Worm (Caenorhabditis elegans) whole organism, L1 larva: ENCODE measurements around the gene F22B7.9.

Experiments
- C04F5.9 ChIP-seq: sonication (generic microtip); optimal IDR thresholded peaks from 2 replicates; lab custom pipeline; 2016; ENCODE audit warnings: missing genetic modification characterization, missing compliant biosample characterization
- C16A3.4 ChIP-seq: fragments of 150-350 bp; optimal IDR thresholded peaks from 2 replicates; lab custom pipeline; 2014; ENCODE audit warnings: missing biosample characterization, missing genetic modification characterization
- F16B12.6 ChIP-seq: fragments of 150-350 bp; optimal IDR thresholded peaks from 2 replicates; lab custom pipeline; 2014; ENCODE audit warnings: missing biosample characterization, missing genetic modification characterization
- Y116A8C.19 ChIP-seq: sonication (generic microtip); optimal IDR thresholded peaks from 2 replicates; lab custom pipeline; 2016; ENCODE audit warnings: missing compliant biosample characterization, missing genetic modification characterization, borderline replicate concordance
- aha-1 ChIP-seq: fragments of 150-350 bp; optimal IDR thresholded peaks from 2 replicates; lab custom pipeline; 2014; ENCODE audit warnings: missing biosample characterization, missing genetic modification characterization
- alr-1 ChIP-seq: fragments of 200-800 bp; sonication (Bioruptor generic); optimal IDR thresholded peaks from 2 replicates; lab custom pipeline; 2018; ENCODE audit warnings: borderline replicate concordance, mild to moderate bottlenecking, missing genetic modification characterization, missing compliant biosample characterization
- aly-2 ChIP-seq: fragments of 150-350 bp; optimal IDR thresholded peaks from 2 replicates; lab custom pipeline; 2014; ENCODE audit warnings: missing biosample characterization, missing genetic modification characterization
- blmp-1 ChIP-seq: fragments of 150-350 bp; optimal IDR thresholded peaks from 2 replicates; lab custom pipeline; 2014; ENCODE audit warnings: missing biosample characterization, missing genetic modification characterization
- ceh-8 ChIP-seq: fragments of 200-800 bp; sonication (Bioruptor generic); optimal IDR thresholded peaks from 2 replicates; lab custom pipeline; 2018; ENCODE audit warnings: mild to moderate bottlenecking, missing genetic modification characterization, moderate library complexity, missing compliant biosample characterization
- ceh-82 ChIP-seq, 3 experiments: fragments of 150-350 bp in 1 of 3; sonication (generic microtip) in 2 of 3; optimal IDR thresholded peaks; 2 replicates each; lab custom pipeline; 2014 to 2017; ENCODE audit warnings: missing biosample characterization in 3 of 3, missing genetic modification characterization in 3 of 3
- ceh-90 ChIP-seq: sonication (generic microtip); optimal IDR thresholded peaks from 2 replicates; lab custom pipeline; 2016; ENCODE audit warnings: missing genetic modification characterization, missing compliant biosample characterization
- ces-1 ChIP-seq: fragments of 150-350 bp; optimal IDR thresholded peaks from 2 replicates; lab custom pipeline; 2014; ENCODE audit warnings: missing biosample characterization, missing genetic modification reagents, missing genetic modification characterization
- dpl-1 ChIP-seq, 3 experiments: fragments of 150-350 bp in 2 of 3; sonication (generic microtip) in 1 of 3; optimal IDR thresholded peaks; 2 replicates each; lab custom pipeline; 2014 to 2017; ENCODE audit warnings: missing biosample characterization in 3 of 3, missing genetic modification characterization in 3 of 3, missing genetic modification reagents in 3 of 3
- efl-1 ChIP-seq, 4 experiments: fragments of 150-350 bp; optimal IDR thresholded peaks in 3 of 4; peaks in 1 of 4; 1 replicate in 1 of 4; 2 replicates in 3 of 4; lab custom pipeline; 2014; ENCODE audit warnings: missing biosample characterization in 2 of 4, missing genetic modification characterization in 2 of 4, missing genetic modification reagents in 2 of 4
- efl-3 ChIP-seq: fragments of 200-800 bp; sonication (Bioruptor generic); optimal IDR thresholded peaks from 2 replicates; lab custom pipeline; 2018; ENCODE audit warnings: mild to moderate bottlenecking, missing genetic modification characterization, missing compliant biosample characterization
- egl-13 ChIP-seq: sonication (generic microtip); optimal IDR thresholded peaks from 2 replicates; lab custom pipeline; 2016; ENCODE audit warnings: missing genotype, missing genetic modification reagents, missing genetic modification characterization, missing compliant biosample characterization
- elt-3 ChIP-seq, 6 experiments: fragments of 150-350 bp in 1 of 6; sonication (generic microtip); optimal IDR thresholded peaks; 2 replicates each; lab custom pipeline; 2017 to 2018; ENCODE audit warnings: missing biosample characterization in 6 of 6, missing genetic modification characterization in 6 of 6, inconsistent platforms in 1 of 6
- ets-5 ChIP-seq: fragments of 200-800 bp; sonication (Bioruptor generic); IDR thresholded peaks from 2 replicates; pipeline ENCODE4 v1.3.6; 2022; ENCODE audit warnings: missing genetic modification characterization, missing compliant biosample characterization
- fkh-8 ChIP-seq: sonication (generic microtip); optimal IDR thresholded peaks from 2 replicates; lab custom pipeline; 2016; ENCODE audit warnings: mild to moderate bottlenecking, missing genetic modification characterization, missing compliant biosample characterization
- fos-1 ChIP-seq: fragments of 150-350 bp; optimal IDR thresholded peaks from 2 replicates; lab custom pipeline; 2014; ENCODE audit warnings: missing biosample characterization, missing genetic modification characterization
- hlh-17 ChIP-seq: fragments of 200-800 bp; sonication (Bioruptor generic); optimal IDR thresholded peaks from 2 replicates; lab custom pipeline; 2018; ENCODE audit warnings: missing genetic modification characterization, mild to moderate bottlenecking, missing compliant biosample characterization, moderate library complexity, borderline replicate concordance
- isw-1 ChIP-seq: fragments of 200-800 bp; sonication (Bioruptor generic); IDR thresholded peaks from 2 replicates; pipeline ENCODE4 v1.3.6; 2022; ENCODE audit warnings: missing genetic modification characterization, missing compliant biosample characterization
- lin-13 ChIP-seq: fragments of 150-350 bp; optimal IDR thresholded peaks from 2 replicates; lab custom pipeline; 2014; ENCODE audit warnings: missing biosample characterization, missing genetic modification reagents, missing genetic modification characterization
- lin-14 ChIP-seq: fragments of 200-800 bp; sonication (Bioruptor generic); optimal IDR thresholded peaks from 2 replicates; lab custom pipeline; 2018; ENCODE audit warnings: mild to moderate bottlenecking, missing genetic modification characterization, moderate library complexity, missing compliant biosample characterization
- lin-15B ChIP-seq: fragments of 150-350 bp; sonication (generic microtip); optimal IDR thresholded peaks from 3 replicates; lab custom pipeline; 2014; ENCODE audit warnings: missing biosample characterization, missing genetic modification characterization
- lin-35 ChIP-seq, 2 experiments: fragments of 150-350 bp; optimal IDR thresholded peaks; 2 replicates each; lab custom pipeline; 2014; ENCODE audit warnings: missing biosample characterization in 2 of 2, missing genetic modification characterization in 2 of 2, missing genetic modification reagents in 2 of 2
- lir-3 ChIP-seq: sonication (generic microtip); optimal IDR thresholded peaks from 2 replicates; lab custom pipeline; 2016; ENCODE audit warnings: mild to moderate bottlenecking, missing genetic modification characterization, moderate library complexity, missing compliant biosample characterization; ENCODE audit not compliant: poor library complexity
- lsy-2 ChIP-seq, 2 experiments: fragments of 150-350 bp; optimal IDR thresholded peaks; 2 replicates each; lab custom pipeline; 2014; ENCODE audit warnings: missing biosample characterization in 2 of 2, missing genetic modification characterization in 2 of 2
- mef-2 ChIP-seq: fragments of 150-350 bp; optimal IDR thresholded peaks from 2 replicates; lab custom pipeline; 2014; ENCODE audit warnings: missing biosample characterization, missing genetic modification characterization
- nhr-12 ChIP-seq: sonication (generic microtip); optimal IDR thresholded peaks from 2 replicates; lab custom pipeline; 2017; ENCODE audit warnings: missing biosample characterization, missing genetic modification characterization
- nhr-19 ChIP-seq: fragments of 200-800 bp; sonication (Bioruptor generic); conservative IDR thresholded peaks from 2 replicates; pipeline ENCODE4 v1.3.6; 2022; ENCODE audit warnings: missing genetic modification characterization, missing compliant biosample characterization
- nhr-20 ChIP-seq: sonication (generic microtip); optimal IDR thresholded peaks from 2 replicates; lab custom pipeline; 2016; ENCODE audit warnings: mild to moderate bottlenecking, missing genetic modification characterization, missing compliant biosample characterization
- nhr-28 ChIP-seq: fragments of 150-350 bp; optimal IDR thresholded peaks from 2 replicates; lab custom pipeline; 2014; ENCODE audit warnings: missing biosample characterization, missing genetic modification characterization
- nhr-71 ChIP-seq: sonication (generic microtip); optimal IDR thresholded peaks from 2 replicates; lab custom pipeline; 2016; ENCODE audit warnings: mild to moderate bottlenecking, missing genetic modification characterization, moderate library complexity, missing compliant biosample characterization
- nhr-77 ChIP-seq: fragments of 150-350 bp; optimal IDR thresholded peaks from 2 replicates; lab custom pipeline; 2014; ENCODE audit warnings: missing biosample characterization, missing genetic modification characterization
- nhr-85 ChIP-seq: sonication (generic microtip); peaks from one replicate; lab custom pipeline; 2016; ENCODE audit warnings: missing genetic modification characterization, inconsistent platforms, missing compliant biosample characterization
- nhr-90 ChIP-seq: sonication (generic microtip); optimal IDR thresholded peaks from 2 replicates; lab custom pipeline; 2016; ENCODE audit warnings: mild to moderate bottlenecking, missing genetic modification characterization, missing compliant biosample characterization; ENCODE audit not compliant: poor library complexity
- pax-3 ChIP-seq: fragments of 200-800 bp; sonication (Bioruptor generic); optimal IDR thresholded peaks from 2 replicates; lab custom pipeline; 2018; ENCODE audit warnings: mild to moderate bottlenecking, missing genetic modification characterization, moderate library complexity, missing compliant biosample characterization
- pqm-1 ChIP-seq: sonication (generic microtip); optimal IDR thresholded peaks from 3 replicates; lab custom pipeline; 2017; ENCODE audit warnings: missing biosample characterization, missing genetic modification characterization
- rnt-1 ChIP-seq: sonication (generic microtip); optimal IDR thresholded peaks from 2 replicates; lab custom pipeline; 2016; ENCODE audit warnings: mild to moderate bottlenecking, missing genetic modification characterization, moderate library complexity, missing compliant biosample characterization
- skn-1 ChIP-seq: fragments of 150-350 bp; optimal IDR thresholded peaks from 2 replicates; lab custom pipeline; 2014; ENCODE audit warnings: missing biosample characterization, missing genetic modification characterization
- snu-23 ChIP-seq: sonication (generic microtip); optimal IDR thresholded peaks from 2 replicates; lab custom pipeline; 2016; ENCODE audit warnings: missing genetic modification characterization, missing compliant biosample characterization
- swsn-7 ChIP-seq: sonication (generic microtip); optimal IDR thresholded peaks from 2 replicates; lab custom pipeline; 2016; ENCODE audit warnings: missing genetic modification characterization, missing compliant biosample characterization
- unc-130 ChIP-seq: fragments of 150-350 bp; optimal IDR thresholded peaks from 2 replicates; lab custom pipeline; 2017; ENCODE audit warnings: missing biosample characterization, missing genetic modification characterization, inconsistent platforms
- unc-30 ChIP-seq: sonication (generic microtip); optimal IDR thresholded peaks from 2 replicates; lab custom pipeline; 2017; ENCODE audit warnings: missing biosample characterization, missing genetic modification characterization
- unc-86 ChIP-seq: sonication (generic microtip); optimal IDR thresholded peaks from 2 replicates; lab custom pipeline; 2016; ENCODE audit warnings: missing genetic modification characterization, missing compliant biosample characterization
- unc-98 ChIP-seq: fragments of 200-800 bp; sonication (Bioruptor generic); IDR thresholded peaks from 2 replicates; pipeline ENCODE4 v1.3.6; 2022; ENCODE audit warnings: missing genetic modification characterization, missing compliant biosample characterization
- zag-1 ChIP-seq: fragments of 150-350 bp; optimal IDR thresholded peaks from 2 replicates; lab custom pipeline; 2014; ENCODE audit warnings: missing biosample characterization, missing genetic modification characterization

Gene F22B7.9

DNA sequence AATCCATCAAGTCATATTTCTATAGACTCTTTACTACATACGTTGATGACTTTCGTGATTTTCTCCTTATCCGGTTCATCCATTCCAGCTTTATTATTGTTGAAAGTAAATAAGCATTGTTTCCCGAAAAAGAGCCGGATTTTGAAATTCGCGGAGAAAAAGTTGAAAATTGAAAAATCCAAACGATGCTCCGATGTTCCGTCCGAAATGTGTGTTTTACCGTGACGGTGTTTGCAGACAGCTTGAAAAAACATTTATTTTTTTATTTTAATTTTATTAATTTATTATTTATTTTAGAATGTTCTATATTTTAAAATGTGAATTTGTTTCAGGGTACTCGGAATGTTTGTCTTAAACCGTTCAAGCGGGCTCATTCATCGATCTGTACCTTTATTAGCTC lies 22.9 kb downstream of the F22B7.9 start, which contains the start of gene dnj-10 (continued):
- TF ChIP-seq snu-23 (GFP tag; lab: Kevin White, UChicago) (peak; percentile 76), swsn-7 (tag; lab: Kevin White, UChicago) (peak; percentile 62), pax-3 (tag; lab: Kevin White, UChicago) (no peak), zag-1 (no peak), lin-14 (GFP tag; lab: Kevin White, UChicago) (peak; percentile 84), efl-3 (GFP tag; lab: Kevin White, UChicago) (no peak), efl-1 (optimal IDR thresholded peaks at IDR 0.05; lab: Kevin White, UChicago) (peak; percentile 32 to 87), efl-1 (GFP tag; optimal IDR thresholded peaks at IDR 0.05 in 1 of 2; lab: Kevin White, UChicago) (peak; percentile 90 to 98), nhr-90 (tag; lab: Kevin White, UChicago) (peak; percentile 45), C04F5.9 (tag; lab: Kevin White, UChicago) (no peak), ces-1 (no peak), mef-2 (no peak), lin-35 (GFP tag; optimal IDR thresholded peaks at IDR 0.05; lab: Kevin White, UChicago) (peak; percentile 92 to 94), lin-13 (GFP tag; lab: Kevin White, UChicago) (no peak), F16B12.6 (tag; lab: Kevin White, UChicago) (peak; percentile 87), Y116A8C.19 (tag; lab: Kevin White, UChicago) (no peak), ets-5 (GFP tag; lab: Robert Waterston, UW) (no peak), nhr-20 (tag; lab: Kevin White, UChicago) (peak; percentile 64), lir-3 (tag; lab: Kevin White, UChicago) (no peak), unc-86 (tag; lab: Kevin White, UChicago) (peak; percentile 54), lin-15B (tag; lab: Kevin White, UChicago) (peak; percentile 86), rnt-1 (tag; lab: Kevin White, UChicago) (peak; percentile 52), nhr-85 (tag; lab: Kevin White, UChicago) (peak; percentile 73), dpl-1 (GFP tag; optimal IDR thresholded peaks at IDR 0.05; lab: Kevin White, UChicago) (peak; percentile 81 to 94 (median 87)), egl-13 (tag; lab: Kevin White, UChicago) (peak; percentile 21), nhr-12 (tag; lab: Kevin White, UChicago) (no peak), alr-1 (no peak), aha-1 (tag; lab: Kevin White, UChicago) (no peak), unc-98 (GFP tag; lab: Robert Waterston, UW) (no peak), skn-1 (tag; lab: Kevin White, UChicago) (peak; percentile 74), lsy-2 (tag; optimal IDR thresholded peaks at IDR 0.05; lab: Kevin White, UChicago) (peak; percentile 85 to 86), nhr-71 (tag; lab: Kevin White, UChicago) (peak; percentile 78), ceh-90 (tag; lab: Kevin White, UChicago) (peak; percentile 9), nhr-19 (GFP tag; lab: Robert Waterston, UW) (peak; percentile 64), isw-1 (GFP tag; lab: Robert Waterston, UW) (peak; percentile 51), hlh-17 (GFP tag; lab: Kevin White, UChicago) (no peak), ceh-8 (GFP tag; lab: Kevin White, UChicago) (no peak), elt-3 (tag; optimal IDR thresholded peaks at IDR 0.05; lab: Kevin White, UChicago) (peak in 1 of 6 experiments; percentile 31)

DNA sequence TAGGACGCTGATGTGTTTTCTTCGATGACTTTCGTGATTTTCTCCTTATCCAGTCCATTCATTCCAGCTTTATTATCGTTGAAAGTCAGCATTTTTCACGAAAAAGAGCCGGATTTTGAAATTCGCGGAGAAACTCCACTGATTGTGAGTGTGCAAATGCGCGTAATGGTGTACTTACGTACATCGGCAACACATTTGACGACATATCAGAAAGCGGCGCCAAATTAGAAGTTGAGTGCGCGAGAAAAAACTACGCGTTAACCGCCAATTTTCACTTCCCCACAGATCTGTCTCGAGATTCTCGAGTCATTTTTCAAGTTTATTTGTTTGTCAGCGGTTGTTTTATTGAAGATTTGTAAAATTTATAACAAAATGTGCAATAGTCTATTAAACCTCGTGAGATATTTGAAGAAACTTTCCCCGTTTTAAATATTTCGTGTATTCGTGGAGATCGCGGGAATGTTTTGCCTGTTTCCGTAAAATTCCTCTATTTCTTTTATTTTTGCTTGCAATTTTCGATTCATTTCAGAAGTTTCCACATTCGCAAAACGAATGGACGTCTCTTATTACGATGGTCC lies 25.2 kb downstream of the F22B7.9 start, which contains the start of the genes polk-1 and gpr-1:
TSS of gene polk-1 (minus strand) at position 186 of the 578 bp plus-strand sequence.
TSS of gene gpr-1 (plus strand) at position 528 of the 578 bp plus-strand sequence.
- peak; percentile 36 for TF ChIP-seq lin-15B (tag; lab: Kevin White, UChicago)
- peak; percentile 29 to 52 for TF ChIP-seq lsy-2 (tag; optimal IDR thresholded peaks at IDR 0.05; lab: Kevin White, UChicago)
- TF ChIP-seq isw-1 (GFP tag; lab: Robert Waterston, UW): peak; percentile 27; the same call in 1 of the 2 replicates
- peak; percentile 52 for TF ChIP-seq lin-13 (GFP tag; lab: Kevin White, UChicago)
- TF ChIP-seq mef-2: no peak
- no peak for TF ChIP-seq unc-30 (tag; lab: Kevin White, UChicago)
- no peak for TF ChIP-seq nhr-77 (tag; lab: Kevin White, UChicago)
- TF ChIP-seq nhr-85 (tag; lab: Kevin White, UChicago): no peak
- TF ChIP-seq ceh-82 (tag; optimal IDR thresholded peaks at IDR 0.05; lab: Kevin White, UChicago): no peak
- TF ChIP-seq blmp-1 (tag; lab: Kevin White, UChicago): peak; percentile 23
- peak; percentile 68 to 93 for TF ChIP-seq lin-35 (GFP tag; optimal IDR thresholded peaks at IDR 0.05; lab: Kevin White, UChicago)
- peak; percentile 80 to 83 for TF ChIP-seq efl-1 (optimal IDR thresholded peaks at IDR 0.05; lab: Kevin White, UChicago)
- TF ChIP-seq efl-1 (GFP tag; optimal IDR thresholded peaks at IDR 0.05 in 1 of 2; lab: Kevin White, UChicago): peak; percentile 85 to 98
- no peak for TF ChIP-seq fkh-8 (tag; lab: Kevin White, UChicago)
- TF ChIP-seq fos-1 (tag; lab: Kevin White, UChicago): no peak
- peak; percentile 79 for TF ChIP-seq F16B12.6 (tag; lab: Kevin White, UChicago)
- no peak for TF ChIP-seq pqm-1 (tag; lab: Kevin White, UChicago)
- peak; percentile 25 for TF ChIP-seq C16A3.4 (tag; lab: Kevin White, UChicago)
- TF ChIP-seq dpl-1 (GFP tag; optimal IDR thresholded peaks at IDR 0.05; lab: Kevin White, UChicago): peak; percentile 74 to 86 (median 81)
- TF ChIP-seq nhr-28 (tag; lab: Kevin White, UChicago): no peak
- no peak for TF ChIP-seq unc-130 (tag; lab: Kevin White, UChicago)
- no peak for TF ChIP-seq aly-2 (tag; lab: Kevin White, UChicago)
- TF ChIP-seq ets-5 (GFP tag; lab: Robert Waterston, UW): no peak
- TF ChIP-seq Y116A8C.19 (tag; lab: Kevin White, UChicago): no peak
- no peak for TF ChIP-seq elt-3 (tag; optimal IDR thresholded peaks at IDR 0.05; lab: Kevin White, UChicago)
